Worm (Caenorhabditis elegans) whole organism, L2 larva: ENCODE results near the gene W02H3.3.

Experiments
- F13H6.1 ChIP-seq: sonication (generic microtip); optimal IDR thresholded peaks from 2 replicates; lab custom pipeline; 2016; ENCODE audit warnings: missing genetic modification characterization, missing compliant biosample characterization
- R02D3.7 ChIP-seq: fragments of 150-350 bp; optimal IDR thresholded peaks from 2 replicates; lab custom pipeline; 2014; ENCODE audit warnings: missing biosample characterization, missing genetic modification characterization
- Y55F3AM.14 ChIP-seq: fragments of 200-800 bp; sonication (Bioruptor generic); optimal IDR thresholded peaks from 2 replicates; lab custom pipeline; 2018; ENCODE audit warnings: mild to moderate bottlenecking, missing genetic modification characterization, missing compliant biosample characterization
- alr-1 ChIP-seq: fragments of 150-350 bp; optimal IDR thresholded peaks from 2 replicates; lab custom pipeline; 2014; ENCODE audit warnings: missing biosample characterization, missing genetic modification characterization
- ama-1 ChIP-seq: fragments of 150-350 bp; optimal IDR thresholded peaks from 2 replicates; lab custom pipeline; 2018; ENCODE audit warnings: inconsistent platforms
- blmp-1 ChIP-seq: sonication (generic microtip); optimal IDR thresholded peaks from 2 replicates; lab custom pipeline; 2017; ENCODE audit warnings: missing genetic modification characterization, mild to moderate bottlenecking, missing compliant biosample characterization, antibody characterized with exemption, moderate library complexity; ENCODE audit not compliant: insufficient read depth
- ceh-16 ChIP-seq: fragments of 150-350 bp; optimal IDR thresholded peaks from 2 replicates; lab custom pipeline; 2014; ENCODE audit warnings: missing biosample characterization, missing genetic modification characterization
- dmd-4 ChIP-seq: sonication (generic microtip); optimal IDR thresholded peaks from 2 replicates; lab custom pipeline; 2017; ENCODE audit warnings: missing biosample characterization, missing genetic modification characterization
- egl-27 ChIP-seq: sonication (generic microtip); optimal IDR thresholded peaks from 3 replicates; lab custom pipeline; 2017; ENCODE audit warnings: missing biosample characterization, missing genetic modification reagents, missing genetic modification characterization
- fos-1 ChIP-seq: fragments of 150-350 bp; optimal IDR thresholded peaks from 2 replicates; lab custom pipeline; 2014; ENCODE audit warnings: missing biosample characterization, missing genetic modification characterization
- gmeb-1 ChIP-seq: fragments of 150-350 bp; optimal IDR thresholded peaks from 2 replicates; lab custom pipeline; 2014; ENCODE audit warnings: missing biosample characterization, missing genetic modification characterization
- lin-11 ChIP-seq: fragments of 150-350 bp; sonication (generic microtip); optimal IDR thresholded peaks from 2 replicates; lab custom pipeline; 2014; ENCODE audit warnings: missing biosample characterization, missing genetic modification characterization, inconsistent platforms, mixed read lengths
- lin-39 ChIP-seq: fragments of 150-350 bp; optimal IDR thresholded peaks from 2 replicates; lab custom pipeline; 2014; ENCODE audit warnings: missing biosample characterization, missing genetic modification reagents, missing genetic modification characterization
- mab-5 ChIP-seq: fragments of 150-350 bp; optimal IDR thresholded peaks from 2 replicates; lab custom pipeline; 2014; ENCODE audit warnings: missing biosample characterization, missing genetic modification characterization
- mdl-1 ChIP-seq, 2 experiments: fragments of 150-350 bp in 1 of 2; sonication (generic microtip) in 1 of 2; optimal IDR thresholded peaks; 2 replicates each; lab custom pipeline; 2017; ENCODE audit warnings: missing biosample characterization in 2 of 2, missing genetic modification characterization in 2 of 2
- nhr-10 ChIP-seq: sonication (generic microtip); optimal IDR thresholded peaks from 2 replicates; lab custom pipeline; 2017; ENCODE audit warnings: missing biosample characterization, missing genetic modification characterization
- nhr-11 ChIP-seq: fragments of 150-350 bp; optimal IDR thresholded peaks from 2 replicates; lab custom pipeline; 2014; ENCODE audit warnings: missing biosample characterization, missing genetic modification characterization
- nhr-12 ChIP-seq: fragments of 150-350 bp; optimal IDR thresholded peaks from 2 replicates; lab custom pipeline; 2014; ENCODE audit warnings: missing biosample characterization, missing genetic modification characterization
- nhr-129 ChIP-seq: fragments of 150-350 bp; optimal IDR thresholded peaks from 2 replicates; lab custom pipeline; 2014; ENCODE audit warnings: missing biosample characterization, missing genetic modification characterization
- nhr-237 ChIP-seq: fragments of 150-350 bp; optimal IDR thresholded peaks from 2 replicates; lab custom pipeline; 2014; ENCODE audit warnings: missing biosample characterization, missing genetic modification characterization
- nhr-6 ChIP-seq: fragments of 150-350 bp; optimal IDR thresholded peaks from 2 replicates; lab custom pipeline; 2014; ENCODE audit warnings: missing biosample characterization, missing genetic modification characterization
- nhr-77 ChIP-seq: fragments of 150-350 bp; optimal IDR thresholded peaks from 2 replicates; lab custom pipeline; 2014; ENCODE audit warnings: missing biosample characterization, missing genetic modification characterization
- peb-1 ChIP-seq: fragments of 150-350 bp; optimal IDR thresholded peaks from 2 replicates; lab custom pipeline; 2014; ENCODE audit warnings: missing biosample characterization, missing genetic modification characterization
- sem-4 ChIP-seq: fragments of 150-350 bp; optimal IDR thresholded peaks from 2 replicates; lab custom pipeline; 2014; ENCODE audit warnings: missing biosample characterization, missing genetic modification reagents, missing genetic modification characterization
- skn-1 ChIP-seq: sonication (generic microtip); optimal IDR thresholded peaks from 2 replicates; lab custom pipeline; 2017; ENCODE audit warnings: missing biosample characterization, missing genetic modification characterization
- sma-3 ChIP-seq: sonication (generic microtip); optimal IDR thresholded peaks from 2 replicates; lab custom pipeline; 2016; ENCODE audit warnings: missing genetic modification reagents, missing genetic modification characterization, missing compliant biosample characterization
- sma-9 ChIP-seq, 2 experiments: fragments of 150-350 bp in 1 of 2; sonication (generic microtip) in 1 of 2; optimal IDR thresholded peaks; 2 replicates each; lab custom pipeline; 2014 to 2016; ENCODE audit warnings: missing genetic modification characterization in 2 of 2, mild to moderate bottlenecking in 1 of 2, missing biosample characterization in 1 of 2, missing compliant biosample characterization in 1 of 2, missing genetic modification reagents in 1 of 2, moderate library complexity in 1 of 2
- snpc-4 ChIP-seq: fragments of 150-350 bp; optimal IDR thresholded peaks from 2 replicates; lab custom pipeline; 2014; ENCODE audit warnings: missing biosample characterization, missing genetic modification characterization
- unc-39 ChIP-seq: fragments of 150-350 bp; optimal IDR thresholded peaks from 2 replicates; lab custom pipeline; 2014; ENCODE audit warnings: missing biosample characterization, missing genetic modification characterization
- unc-55 ChIP-seq: fragments of 150-350 bp; sonication (generic microtip); optimal IDR thresholded peaks from 3 replicates; lab custom pipeline; 2014; ENCODE audit warnings: missing biosample characterization, missing genetic modification reagents, missing genetic modification characterization
- unc-62 ChIP-seq: fragments of 150-350 bp; optimal IDR thresholded peaks from 2 replicates; lab custom pipeline; 2014; ENCODE audit warnings: missing biosample characterization, missing genetic modification reagents, missing genetic modification characterization
- zag-1 ChIP-seq: fragments of 150-350 bp; optimal IDR thresholded peaks from 2 replicates; lab custom pipeline; 2014; ENCODE audit warnings: missing biosample characterization, missing genetic modification characterization
- ztf-1 ChIP-seq: fragments of 200-800 bp; sonication (Bioruptor generic); conservative IDR thresholded peaks from 2 replicates; pipeline ENCODE4 v1.3.6; 2022; ENCODE audit warnings: missing genetic modification characterization, missing compliant biosample characterization
- ztf-11 ChIP-seq: sonication (generic microtip); optimal IDR thresholded peaks from 2 replicates; lab custom pipeline; 2017; ENCODE audit warnings: missing biosample characterization, missing genetic modification characterization
- ztf-4 ChIP-seq: fragments of 150-350 bp; optimal IDR thresholded peaks from 2 replicates; lab custom pipeline; 2014; ENCODE audit warnings: missing biosample characterization, missing genetic modification characterization

W02H3.3 gene

ce11 chrX:11132260-11132659, 34.3 kb upstream of the W02H3.3 start:
- TF ChIP-seq fos-1 (tag; lab: Kevin White, UChicago) = peak; percentile 26
- TF ChIP-seq ztf-1 (GFP tag; lab: Robert Waterston, UW) = no peak

ce11 chrX:11126259-11126658, 28.3 kb upstream of the W02H3.3 start:
- TF ChIP-seq unc-55 = no peak
- TF ChIP-seq blmp-1 (tag; lab: Kevin White, UChicago) = no peak
- no peak for TF ChIP-seq fos-1 (tag; lab: Kevin White, UChicago)
- TF ChIP-seq zag-1 (tag; lab: Kevin White, UChicago) = no peak
- TF ChIP-seq F13H6.1 (tag; lab: Kevin White, UChicago) = no peak
- TF ChIP-seq nhr-237 (tag; lab: Kevin White, UChicago) = no peak
- no peak for TF ChIP-seq lin-39 (tag; lab: Kevin White, UChicago)

- no peak for TF ChIP-seq sma-3 (GFP tag; lab: Kevin White, UChicago)
- no peak for TF ChIP-seq mab-5 (tag; lab: Kevin White, UChicago)
- TF ChIP-seq ztf-4 (tag; lab: Kevin White, UChicago) = no peak
- no peak for TF ChIP-seq nhr-77 (tag; lab: Kevin White, UChicago)
- no peak for TF ChIP-seq mdl-1 (tag; optimal IDR thresholded peaks at IDR 0.05; lab: Kevin White, UChicago)
- TF ChIP-seq nhr-11 = no peak
- TF ChIP-seq lin-11 (tag; lab: Kevin White, UChicago) = no peak
- no peak for TF ChIP-seq Y55F3AM.14
- TF ChIP-seq gmeb-1 = no peak
- TF ChIP-seq ztf-1 (GFP tag; lab: Robert Waterston, UW) = no peak
- TF ChIP-seq egl-27 (tag; lab: Kevin White, UChicago) = no peak
- TF ChIP-seq, all 48 proteins: peak for 0
Measured at ce11 chrX:11125520-11125919, 27.5 kb upstream of the W02H3.3 start, which contains the start of gene alr-1. Gene alr-1 (minus strand): TSS chrX:11125620.

- TF ChIP-seq unc-62 (GFP tag; lab: Kevin White, UChicago) = no peak
- TF ChIP-seq R02D3.7 (tag; lab: Kevin White, UChicago) = no peak
- no peak for TF ChIP-seq snpc-4
- TF ChIP-seq dmd-4 (tag; lab: Kevin White, UChicago) = no peak
- TF ChIP-seq mab-5 (tag; lab: Kevin White, UChicago) = no peak
- TF ChIP-seq alr-1 (tag; lab: Kevin White, UChicago) = no peak
- no peak for TF ChIP-seq blmp-1 (tag; lab: Kevin White, UChicago)
- no peak for TF ChIP-seq nhr-129 (tag; lab: Kevin White, UChicago)
- TF ChIP-seq egl-27 (tag; lab: Kevin White, UChicago) = no peak
- no peak for TF ChIP-seq skn-1 (tag; lab: Kevin White, UChicago)
- no peak for TF ChIP-seq nhr-77 (tag; lab: Kevin White, UChicago)
- no peak for TF ChIP-seq ztf-4 (tag; lab: Kevin White, UChicago)
- no peak for TF ChIP-seq sma-3 (GFP tag; lab: Kevin White, UChicago)
- no peak for TF ChIP-seq sem-4
- TF ChIP-seq peb-1 (tag; lab: Kevin White, UChicago) = no peak
- no peak for TF ChIP-seq ztf-11
- no peak for TF ChIP-seq nhr-6 (tag; lab: Kevin White, UChicago)
- TF ChIP-seq unc-39 (tag; lab: Kevin White, UChicago) = no peak
Measured at ce11 chrX:11123998-11124397, 26.0 kb upstream of the W02H3.3 start.

- no peak for TF ChIP-seq ceh-16
- no peak for TF ChIP-seq nhr-10 (tag; lab: Kevin White, UChicago)
- TF ChIP-seq dmd-4 (tag; lab: Kevin White, UChicago) = no peak
- TF ChIP-seq fos-1 (tag; lab: Kevin White, UChicago) = no peak
- no peak for TF ChIP-seq unc-39 (tag; lab: Kevin White, UChicago)
- TF ChIP-seq F13H6.1 (tag; lab: Kevin White, UChicago) = no peak
- no peak for TF ChIP-seq sma-9 (GFP tag; optimal IDR thresholded peaks at IDR 0.05; lab: Kevin White, UChicago)
- TF ChIP-seq sma-9 (tag; optimal IDR thresholded peaks at IDR 0.05; lab: Kevin White, UChicago) = no peak
- TF ChIP-seq ama-1 (lab: Kevin White, UChicago) = no peak
- TF ChIP-seq blmp-1 (tag; lab: Kevin White, UChicago) = no peak
- TF ChIP-seq peb-1 (tag; lab: Kevin White, UChicago) = no peak
- TF ChIP-seq skn-1 (tag; lab: Kevin White, UChicago) = no peak
- TF ChIP-seq ztf-4 (tag; lab: Kevin White, UChicago) = no peak
- no peak for TF ChIP-seq nhr-12 (tag; lab: Kevin White, UChicago)
- TF ChIP-seq, all 48 proteins: peak for 0
Measured at ce11 chrX:11122412-11122811, 24.4 kb upstream of the W02H3.3 start.
